Worm (Caenorhabditis elegans) whole organism, L3 larva: ENCODE results near the gene F07C3.16.

Source experiments
- aly-2 ChIP-seq: fragments of 150-350 bp; optimal IDR thresholded peaks from 2 replicates; lab custom pipeline; 2014; ENCODE audit warnings: missing biosample characterization, missing genetic modification characterization
- ama-1 ChIP-seq: fragments of 150-350 bp; optimal IDR thresholded peaks from 2 replicates; lab custom pipeline; 2018
- ceh-16 ChIP-seq: sonication (generic microtip); optimal IDR thresholded peaks from 2 replicates; lab custom pipeline; 2017; ENCODE audit warnings: missing biosample characterization, missing genetic modification characterization
- ceh-82 ChIP-seq: fragments of 150-350 bp; optimal IDR thresholded peaks from 2 replicates; lab custom pipeline; 2014; ENCODE audit warnings: missing biosample characterization, missing genetic modification characterization
- elt-3 ChIP-seq, 3 experiments: fragments of 150-350 bp in 1 of 3; sonication (generic microtip) in 2 of 3; optimal IDR thresholded peaks; 2 replicates in 2 of 3; 4 replicates in 1 of 3; lab custom pipeline; 2014 to 2017; ENCODE audit warnings: missing biosample characterization in 3 of 3, missing genetic modification characterization in 3 of 3
- jun-1 ChIP-seq: fragments of 150-350 bp; optimal IDR thresholded peaks from 2 replicates; lab custom pipeline; 2014; ENCODE audit warnings: missing biosample characterization, missing genetic modification reagents, missing genetic modification characterization
- nfya-1 ChIP-seq: sonication (generic microtip); optimal IDR thresholded peaks from 2 replicates; lab custom pipeline; 2017; ENCODE audit warnings: missing genetic modification characterization, mild to moderate bottlenecking, missing compliant biosample characterization, antibody characterized with exemption, moderate library complexity; ENCODE audit not compliant: insufficient read depth
- nhr-12 ChIP-seq: fragments of 150-350 bp; optimal IDR thresholded peaks from 2 replicates; lab custom pipeline; 2014; ENCODE audit warnings: missing biosample characterization, missing genetic modification characterization
- nhr-237 ChIP-seq: fragments of 150-350 bp; optimal IDR thresholded peaks from 2 replicates; lab custom pipeline; 2014; ENCODE audit warnings: missing biosample characterization, missing genetic modification characterization
- nhr-77 ChIP-seq: fragments of 150-350 bp; optimal IDR thresholded peaks from 2 replicates; lab custom pipeline; 2014; ENCODE audit warnings: missing biosample characterization, missing genetic modification characterization
- pha-4 ChIP-seq: fragments of 150-350 bp; optimal IDR thresholded peaks from 2 replicates; lab custom pipeline; 2014; ENCODE audit warnings: missing biosample characterization, missing genetic modification reagents, missing genetic modification characterization
- skn-1 ChIP-seq: fragments of 150-350 bp; optimal IDR thresholded peaks from 2 replicates; lab custom pipeline; 2014; ENCODE audit warnings: missing biosample characterization, missing genetic modification characterization
- ztf-11 ChIP-seq: fragments of 150-350 bp; optimal IDR thresholded peaks from 2 replicates; lab custom pipeline; 2014; ENCODE audit warnings: missing biosample characterization, missing genetic modification characterization

ce11 chrV:9282110-9282509 lies 24.7 kb upstream of the F07C3.16 start, which contains the start of gene hlh-10:
- TF ChIP-seq jun-1 (no peak), nhr-77 (tag; lab: Kevin White, UChicago) (no peak), aly-2 (tag; lab: Kevin White, UChicago) (no peak), nhr-12 (tag; lab: Kevin White, UChicago) (no peak), ztf-11 (tag; lab: Kevin White, UChicago) (no peak), skn-1 (tag; lab: Kevin White, UChicago) (no peak), ceh-16 (tag; lab: Kevin White, UChicago) (no peak), ama-1 (lab: Kevin White, UChicago) (no peak), elt-3 (tag; optimal IDR thresholded peaks at IDR 0.05; lab: Kevin White, UChicago) (no peak), ceh-82 (no peak), nfya-1 (tag; lab: Kevin White, UChicago) (no peak), pha-4 (tag; lab: Kevin White, UChicago) (no peak), nhr-237 (tag; lab: Kevin White, UChicago) (no peak)
